Worm (Caenorhabditis elegans) whole organism, L2 larva: ENCODE measurements around the gene F18A12.2.

Experiments used
- Y55F3AM.14 ChIP-seq: fragments of 200-800 bp; sonication (Bioruptor generic); optimal IDR thresholded peaks from 2 replicates; lab custom pipeline; 2018; ENCODE audit warnings: mild to moderate bottlenecking, missing genetic modification characterization, missing compliant biosample characterization
- ama-1 ChIP-seq: fragments of 150-350 bp; optimal IDR thresholded peaks from 2 replicates; lab custom pipeline; 2018; ENCODE audit warnings: inconsistent platforms
- dmd-4 ChIP-seq: sonication (generic microtip); optimal IDR thresholded peaks from 2 replicates; lab custom pipeline; 2017; ENCODE audit warnings: missing biosample characterization, missing genetic modification characterization
- nhr-11 ChIP-seq: fragments of 150-350 bp; optimal IDR thresholded peaks from 2 replicates; lab custom pipeline; 2014; ENCODE audit warnings: missing biosample characterization, missing genetic modification characterization
- nhr-12 ChIP-seq: fragments of 150-350 bp; optimal IDR thresholded peaks from 2 replicates; lab custom pipeline; 2014; ENCODE audit warnings: missing biosample characterization, missing genetic modification characterization
- nhr-237 ChIP-seq: fragments of 150-350 bp; optimal IDR thresholded peaks from 2 replicates; lab custom pipeline; 2014; ENCODE audit warnings: missing biosample characterization, missing genetic modification characterization

DNA sequence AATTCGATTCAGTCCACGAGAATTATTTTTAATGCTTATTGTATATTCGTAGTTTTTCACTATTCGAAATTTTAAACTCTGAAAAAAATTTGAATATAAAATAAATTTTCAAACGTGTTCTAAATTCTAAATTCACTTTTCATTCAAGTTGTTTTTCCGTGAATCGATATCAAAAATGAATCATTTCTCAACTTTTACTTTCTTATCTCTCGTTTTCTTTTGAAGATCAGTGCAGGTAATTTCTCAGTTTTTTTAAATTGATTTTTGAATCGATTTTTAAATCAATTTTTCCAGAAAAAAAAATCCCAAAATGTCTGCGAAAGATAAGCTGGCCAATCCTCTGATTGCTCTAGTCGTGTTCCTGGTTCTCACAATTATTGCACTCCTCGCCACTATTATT lies 1.9 kb downstream of the F18A12.2 start, which contains the start of gene nep-6:
- TF ChIP-seq Y55F3AM.14 (GFP tag; lab: Kevin White, UChicago) (no peak), nhr-237 (tag; lab: Kevin White, UChicago) (no peak), ama-1 (no peak), nhr-12 (tag; lab: Kevin White, UChicago) (no peak), nhr-11 (tag; lab: Kevin White, UChicago) (no peak), dmd-4 (tag; lab: Kevin White, UChicago) (no peak)
